Fruit fly (Drosophila melanogaster) whole organism, embryonic: ENCODE measurements around the gene Sfp87B.
A peak's percentile ranks its signal among the peaks of the same experiment; 100 is the strongest.

Experiments used
- Bgb ChIP-seq: fragments of 200-800 bp; sonication (Bioruptor generic); IDR thresholded peaks from 2 replicates; pipeline ENCODE4 v1.3.6; 2022; ENCODE audit warnings: missing biosample characterization, missing genetic modification characterization; ENCODE audit not compliant: partially characterized antibody
- CG10209 ChIP-seq: fragments of 200-800 bp; sonication (Bioruptor generic); optimal IDR thresholded peaks from 3 replicates; lab custom pipeline; 2017; ENCODE audit warnings: missing biosample characterization, mild to moderate bottlenecking, missing genetic modification characterization, missing genetic modification reagents
- CG10321 ChIP-seq: fragments of 200-800 bp; sonication (Bioruptor generic); IDR thresholded peaks from 2 replicates; pipeline ENCODE4 v1.3.6; 2022; ENCODE audit warnings: missing biosample characterization, missing genetic modification characterization
- CG12744 ChIP-seq: fragments of 200-800 bp; sonication (Bioruptor generic); optimal IDR thresholded peaks from 2 replicates; lab custom pipeline; 2016; ENCODE audit warnings: missing biosample characterization, missing genetic modification characterization
- CG12769 ChIP-seq: fragments of 200-800 bp; sonication (Bioruptor generic); optimal IDR thresholded peaks from 2 replicates; lab custom pipeline; 2019; ENCODE audit warnings: missing biosample characterization, mild to moderate bottlenecking, missing genetic modification characterization, moderate library complexity
- CG13287 ChIP-seq: fragments of 200-800 bp; sonication (Bioruptor generic); IDR thresholded peaks from 2 replicates; pipeline ENCODE4 v1.3.6; 2022; ENCODE audit warnings: missing biosample characterization, missing genetic modification characterization; ENCODE audit not compliant: partially characterized antibody
- CG15601 ChIP-seq: fragments of 200-800 bp; sonication (Bioruptor generic); optimal IDR thresholded peaks from 3 replicates; lab custom pipeline; 2019; ENCODE audit warnings: missing biosample characterization, mild to moderate bottlenecking, missing genetic modification characterization, moderate library complexity
- CG1832 ChIP-seq: fragments of 200-800 bp; sonication (Bioruptor generic); optimal IDR thresholded peaks from 2 replicates; lab custom pipeline; 2017; ENCODE audit warnings: missing biosample characterization, mild to moderate bottlenecking, missing genetic modification characterization, inconsistent platforms
- CG2116 ChIP-seq: fragments of 200-800 bp; sonication (Bioruptor generic); optimal IDR thresholded peaks from 3 replicates; lab custom pipeline; 2018; ENCODE audit warnings: missing biosample characterization, mild to moderate bottlenecking, missing genetic modification characterization
- CG2889 ChIP-seq: fragments of 200-800 bp; sonication (Bioruptor generic); IDR thresholded peaks from 3 replicates; pipeline ENCODE4 v1.3.6; 2022; ENCODE audit warnings: missing biosample characterization, missing genetic modification characterization
- CG34376 ChIP-seq: fragments of 200-800 bp; sonication (Bioruptor generic); optimal IDR thresholded peaks from 2 replicates; lab custom pipeline; 2018; ENCODE audit warnings: missing biosample characterization, mild to moderate bottlenecking, missing genetic modification characterization
- CTCF ChIP-seq: fragments of 200-800 bp; sonication (Bioruptor generic); optimal IDR thresholded peaks from 2 replicates; lab custom pipeline; 2017; ENCODE audit warnings: missing biosample characterization, mild to moderate bottlenecking, missing genetic modification characterization, moderate library complexity
- Ets65A ChIP-seq: fragments of 200-800 bp; sonication (Bioruptor generic); peaks from one replicate; lab custom pipeline; 2016; ENCODE audit warnings: missing biosample characterization, missing genetic modification characterization
- HLH4C ChIP-seq: fragments of 200-800 bp; sonication (Bioruptor generic); IDR thresholded peaks from 3 replicates; pipeline ENCODE4 v1.3.6; 2022; ENCODE audit warnings: missing biosample characterization, missing genetic modification characterization; ENCODE audit not compliant: partially characterized antibody
- Hr78 ChIP-seq, 2 experiments: fragments of 200-800 bp in 1 of 2; fragments of >200 bp in 1 of 2; sonication (Bioruptor generic) in 1 of 2; optimal IDR thresholded peaks; 2 replicates each; lab custom pipeline; 2017 to 2019; ENCODE audit warnings: missing biosample characterization in 2 of 2, missing genetic modification characterization in 2 of 2, mild to moderate bottlenecking in 1 of 2, moderate library complexity in 1 of 2
- Lhr ChIP-seq: fragments of 200-800 bp; sonication (Bioruptor generic); optimal IDR thresholded peaks from 3 replicates; lab custom pipeline; 2017; ENCODE audit warnings: mild to moderate bottlenecking, missing biosample characterization, missing genetic modification reagents, missing genetic modification characterization
- MTF-1 ChIP-seq: fragments of 200-800 bp; sonication (Bioruptor generic); optimal IDR thresholded peaks from 2 replicates; lab custom pipeline; 2018; ENCODE audit warnings: missing biosample characterization, mild to moderate bottlenecking, missing genetic modification characterization, borderline replicate concordance
- NC2β ChIP-seq: fragments of 200-800 bp; sonication (Bioruptor generic); optimal IDR thresholded peaks from 2 replicates; lab custom pipeline; 2016; ENCODE audit warnings: missing biosample characterization, missing genetic modification characterization
- Nf-YB ChIP-seq: fragments of 200-800 bp; sonication (Bioruptor generic); optimal IDR thresholded peaks from 3 replicates; lab custom pipeline; 2019; ENCODE audit warnings: missing biosample characterization, mild to moderate bottlenecking, missing genetic modification characterization, moderate library complexity
- Opbp ChIP-seq: fragments of 200-800 bp; sonication (Bioruptor generic); IDR thresholded peaks from 3 replicates; pipeline ENCODE4 v1.3.6; 2022; ENCODE audit warnings: missing biosample characterization, missing genetic modification characterization; ENCODE audit not compliant: partially characterized antibody
- Optix ChIP-seq: fragments of 200-800 bp; sonication (Bioruptor generic); IDR thresholded peaks from 3 replicates; pipeline ENCODE4 v1.3.6; 2022; ENCODE audit warnings: missing biosample characterization, missing genetic modification characterization
- Ravus ChIP-seq: fragments of 200-800 bp; sonication (Bioruptor generic); IDR thresholded peaks from 2 replicates; pipeline ENCODE4 v1.3.6; 2022; ENCODE audit warnings: missing biosample characterization, missing genetic modification characterization
- Scr ChIP-seq: fragments of 200-800 bp; sonication (Bioruptor generic); IDR thresholded peaks from 2 replicates; pipeline ENCODE4 v1.3.6; 2022; ENCODE audit warnings: missing biosample characterization, missing genetic modification characterization; ENCODE audit not compliant: partially characterized antibody
- TFAM ChIP-seq: fragments of 200-800 bp; sonication (Bioruptor generic); optimal IDR thresholded peaks from 2 replicates; lab custom pipeline; 2017; ENCODE audit warnings: missing biosample characterization, missing genetic modification characterization, inconsistent platforms
- abd-A ChIP-seq: fragments of 200-800 bp; sonication (Bioruptor generic); optimal IDR thresholded peaks from 3 replicates; lab custom pipeline; 2019; ENCODE audit warnings: missing biosample characterization, mild to moderate bottlenecking, missing genetic modification characterization, moderate library complexity
- cg ChIP-seq: fragments of 200-800 bp; sonication (Bioruptor generic); optimal IDR thresholded peaks from 3 replicates; lab custom pipeline; 2019; ENCODE audit warnings: missing biosample characterization, mild to moderate bottlenecking, missing genetic modification characterization, moderate library complexity
- chinmo ChIP-seq: fragments of 200-800 bp; sonication (Bioruptor generic); IDR thresholded peaks from 4 replicates; pipeline ENCODE4 v1.3.6; 2022; ENCODE audit warnings: missing biosample characterization, missing genetic modification characterization; ENCODE audit not compliant: partially characterized antibody
- dimm ChIP-seq: fragments of 200-800 bp; sonication (Bioruptor generic); IDR thresholded peaks from 2 replicates; pipeline ENCODE4 v1.3.6; 2022; ENCODE audit warnings: missing biosample characterization, missing genetic modification characterization
- dmrt99B ChIP-seq: fragments of 200-800 bp; sonication (Bioruptor generic); optimal IDR thresholded peaks from 2 replicates; lab custom pipeline; 2018; ENCODE audit warnings: missing biosample characterization, mild to moderate bottlenecking, missing genetic modification characterization, moderate library complexity
- esg ChIP-seq: fragments of 200-800 bp; sonication (Bioruptor generic); conservative IDR thresholded peaks from 2 replicates; pipeline ENCODE4 v1.3.6; 2022; ENCODE audit warnings: missing biosample characterization, missing genetic modification characterization
- eve ChIP-seq, 2 experiments: fragments of >200 bp; optimal IDR thresholded peaks; 2 replicates each; lab custom pipeline; 2017; ENCODE audit warnings: missing biosample characterization in 2 of 2, missing genetic modification characterization in 2 of 2
- eyg ChIP-seq: fragments of 200-800 bp; sonication (Bioruptor generic); optimal IDR thresholded peaks from 3 replicates; lab custom pipeline; 2016; ENCODE audit warnings: missing biosample characterization, missing genetic modification characterization
- fd64A ChIP-seq: fragments of 200-800 bp; sonication (Bioruptor generic); optimal IDR thresholded peaks from 3 replicates; lab custom pipeline; 2018; ENCODE audit warnings: missing biosample characterization, mild to moderate bottlenecking, missing genetic modification characterization
- ftz-f1 ChIP-seq: fragments of 200-800 bp; sonication (Bioruptor generic); optimal IDR thresholded peaks from 2 replicates; lab custom pipeline; 2016; ENCODE audit warnings: missing biosample characterization, missing genetic modification characterization
- insv ChIP-seq, 2 experiments: fragments of 200-800 bp; sonication (Bioruptor generic); optimal IDR thresholded peaks; 3 replicates each; lab custom pipeline; 2016 to 2018; ENCODE audit warnings: missing biosample characterization in 2 of 2, missing genetic modification characterization in 2 of 2
- nom ChIP-seq: fragments of 200-800 bp; sonication (Bioruptor generic); optimal IDR thresholded peaks from 2 replicates; lab custom pipeline; 2017; ENCODE audit warnings: missing biosample characterization, missing genetic modification characterization, mild to moderate bottlenecking, moderate library complexity, missing genetic modification reagents
- pros ChIP-seq: fragments of 200-800 bp; sonication (Bioruptor generic); optimal IDR thresholded peaks from 3 replicates; lab custom pipeline; 2019; ENCODE audit warnings: missing biosample characterization, mild to moderate bottlenecking, missing genetic modification characterization, moderate library complexity
- psq ChIP-seq: fragments of 200-800 bp; sonication (Bioruptor generic); optimal IDR thresholded peaks from 2 replicates; lab custom pipeline; 2017; ENCODE audit warnings: missing biosample characterization, missing genetic modification characterization
- sd ChIP-seq: fragments of 200-800 bp; sonication (Bioruptor generic); optimal IDR thresholded peaks from 3 replicates; lab custom pipeline; 2018; ENCODE audit warnings: missing biosample characterization, mild to moderate bottlenecking, missing genetic modification characterization, moderate library complexity
- tin ChIP-seq: fragments of 200-800 bp; sonication (Bioruptor generic); optimal IDR thresholded peaks from 3 replicates; lab custom pipeline; 2016; ENCODE audit warnings: missing biosample characterization, missing genetic modification characterization
- tll ChIP-seq, 2 experiments: fragments of 200-800 bp in 1 of 2; fragments of >200 bp in 1 of 2; sonication (Bioruptor generic) in 1 of 2; optimal IDR thresholded peaks; 2 replicates each; lab custom pipeline; 2017 to 2019; ENCODE audit warnings: missing biosample characterization in 2 of 2, missing genetic modification characterization in 2 of 2, mild to moderate bottlenecking in 1 of 2, moderate library complexity in 1 of 2
- tup ChIP-seq: fragments of 200-800 bp; sonication (Bioruptor generic); optimal IDR thresholded peaks from 2 replicates; lab custom pipeline; 2016; ENCODE audit warnings: missing biosample characterization, mild to moderate bottlenecking, missing genetic modification characterization, moderate library complexity
- twi ChIP-seq: fragments of 200-800 bp; optimal IDR thresholded peaks from 2 replicates; lab custom pipeline; 2019; ENCODE audit warnings: missing biosample characterization, mild to moderate bottlenecking, missing genetic modification characterization, moderate library complexity
- z ChIP-seq: fragments of 200-800 bp; sonication (Bioruptor generic); IDR thresholded peaks from 3 replicates; pipeline ENCODE4 v1.3.6; 2022; ENCODE audit warnings: missing biosample characterization, missing genetic modification characterization
- zen2 ChIP-seq: fragments of 200-800 bp; sonication (Bioruptor generic); IDR thresholded peaks from 3 replicates; pipeline ENCODE4 v1.3.6; 2022; ENCODE audit warnings: missing biosample characterization, missing genetic modification characterization; ENCODE audit not compliant: partially characterized antibody

Sfp87B gene

dm6 chr3R:12260669-12261068 is 12.3 kb upstream of the Sfp87B start, which contains the start of gene CG44038:
Gene CG44038, plus strand, starts transcription at chr3R:12260969.
- TF ChIP-seq Ets65A (GFP tag; lab: Kevin White, UChicago) (peak; percentile 89), pros (no peak)

DNA sequence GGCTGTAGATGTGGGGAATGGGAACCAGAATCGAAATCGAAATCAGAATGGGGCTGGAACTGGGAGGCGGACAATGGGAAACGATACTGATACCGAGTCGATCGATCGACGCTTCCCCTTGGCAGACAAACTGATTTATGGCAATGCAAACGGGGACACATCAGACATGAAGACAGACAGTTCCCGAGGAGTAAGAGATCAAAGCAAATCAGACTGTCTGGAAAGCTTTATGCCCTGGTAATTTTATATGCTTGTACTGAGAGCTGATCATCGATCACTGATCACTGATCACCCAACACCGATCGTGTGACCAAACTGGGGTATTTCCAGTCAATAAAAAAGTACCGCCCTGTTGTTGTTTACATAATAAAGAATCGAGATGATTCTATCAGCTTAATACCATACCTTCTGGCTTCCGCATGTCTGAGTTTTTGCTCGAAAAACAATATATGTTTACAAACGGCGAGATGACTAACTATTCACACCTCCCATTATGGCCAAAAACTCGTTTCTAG is 3.0 kb upstream of the Sfp87B start:
- no peak for TF ChIP-seq tup (GFP tag; lab: Kevin White, UChicago)
- TF ChIP-seq Optix (GFP tag; lab: Robert Waterston, UW) = no peak
- TF ChIP-seq tll (GFP tag; optimal IDR thresholded peaks at IDR 0.05; lab: Kevin White, UChicago) = no peak
- TF ChIP-seq CG34376 = peak; percentile 42
- peak; percentile 12 for TF ChIP-seq twi (tag; lab: Kevin White, UChicago)
- TF ChIP-seq zen2 (GFP tag; lab: Robert Waterston, UW) = no peak
- TF ChIP-seq CG15601 (tag; lab: Kevin White, UChicago) = no peak
- TF ChIP-seq cg (GFP tag; lab: Kevin White, UChicago) = no peak
- no peak for TF ChIP-seq CG2889
- no peak for TF ChIP-seq Ravus
- TF ChIP-seq MTF-1 = no peak

DNA sequence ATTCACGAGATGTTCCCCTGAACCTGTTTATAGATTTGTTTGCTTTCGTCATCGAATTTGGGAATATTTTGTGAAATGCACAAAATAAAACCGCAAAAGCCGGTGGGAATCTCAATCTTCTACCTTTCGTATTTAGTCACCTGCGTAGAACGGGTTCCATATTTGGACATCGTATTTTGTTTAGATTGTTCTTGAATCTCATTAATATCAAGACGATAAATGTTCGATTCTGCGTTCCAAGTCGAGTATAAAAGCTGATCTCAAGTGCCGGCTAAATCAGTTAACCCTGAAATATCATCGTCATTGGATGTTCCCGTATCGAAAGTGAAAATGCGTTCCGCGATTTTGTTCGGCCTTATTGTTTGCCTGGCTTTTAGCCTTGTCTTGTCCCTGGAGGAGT is 2.3 kb upstream of the Sfp87B start, which contains the start of gene CG17738:
Gene CG17738, plus strand, starts transcription at position 301 of the 400 bp plus-strand sequence.
- peak in 1 of 2 experiments; percentile 3 for TF ChIP-seq eve (GFP tag; optimal IDR thresholded peaks at IDR 0.05; lab: Kevin White, UChicago)
- TF ChIP-seq esg (GFP tag; lab: Robert Waterston, UW) = no peak
- TF ChIP-seq tin = no peak
- no peak for TF ChIP-seq Lhr (GFP tag; lab: Kevin White, UChicago)
- no peak for TF ChIP-seq fd64A
- TF ChIP-seq TFAM (GFP tag; lab: Kevin White, UChicago) = no peak
- no peak for TF ChIP-seq eyg
- TF ChIP-seq CG12769 (tag; lab: Kevin White, UChicago) = peak; percentile 13
- TF ChIP-seq NC2β (GFP tag; lab: Kevin White, UChicago) = no peak
- TF ChIP-seq CG2116 = no peak
- TF ChIP-seq, all 482 proteins: peak for 2

DNA sequence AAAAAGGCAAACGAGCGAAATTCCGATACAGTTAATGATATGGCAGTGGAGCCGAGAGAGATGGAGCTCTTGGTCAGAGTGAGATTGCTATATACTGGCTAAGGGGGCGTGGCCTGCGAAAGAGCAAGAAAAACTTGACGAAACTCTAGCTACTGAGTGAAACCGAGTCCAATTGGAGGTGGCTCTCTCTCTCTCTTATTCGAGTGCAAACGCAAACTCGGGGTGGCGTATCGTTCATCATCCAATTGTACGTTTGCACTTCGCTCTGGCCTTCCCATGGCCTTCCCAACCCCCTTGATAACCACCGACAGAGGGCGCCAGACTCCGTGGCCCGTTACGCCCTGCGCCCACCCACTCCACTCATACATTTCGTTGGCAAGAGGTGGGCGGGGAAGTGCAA is 6.1 kb downstream of the Sfp87B start:
- TF ChIP-seq z (GFP tag; lab: Robert Waterston, UW) = peak; percentile 98
- peak; percentile 29 for TF ChIP-seq sd (tag; lab: Kevin White, UChicago)
- TF ChIP-seq Opbp (GFP tag; lab: Robert Waterston, UW) = 0 out of 3 replicates have a peak, but pooled peaks have one; percentile 22
- peak; percentile 87 for TF ChIP-seq CTCF (GFP tag; lab: Kevin White, UChicago)
- peak; percentile 23; the same call in 1 of the 2 replicates for TF ChIP-seq CG13287
- TF ChIP-seq nom (GFP tag; lab: Kevin White, UChicago) = peak; percentile 5
- peak; percentile 51 for TF ChIP-seq cg (GFP tag; lab: Kevin White, UChicago)
- TF ChIP-seq insv (GFP tag; optimal IDR thresholded peaks at IDR 0.05; lab: Kevin White, UChicago) = peak; percentile 69 to 95
- TF ChIP-seq chinmo (GFP tag; lab: Robert Waterston, UW) = peak; percentile 48; the same call in 1 of the 4 replicates
- TF ChIP-seq HLH4C (GFP tag; lab: Robert Waterston, UW) = 0 out of 3 replicates have a peak, but pooled peaks have one; percentile 6
- TF ChIP-seq abd-A (tag; lab: Kevin White, UChicago) = peak; percentile 24
- no peak for TF ChIP-seq psq (GFP tag; lab: Kevin White, UChicago)
- peak in 1 of 2 experiments; percentile 81 for TF ChIP-seq Hr78 (GFP tag; optimal IDR thresholded peaks at IDR 0.05; lab: Kevin White, UChicago)
- no peak for TF ChIP-seq dmrt99B (tag; lab: Kevin White, UChicago)
- peak; percentile 61 for TF ChIP-seq CG1832 (GFP tag; lab: Kevin White, UChicago)
- TF ChIP-seq Scr (GFP tag; lab: Robert Waterston, UW) = peak; percentile 28; the same call in 1 of the 2 replicates
- peak; percentile 65; the same call in 1 of the 2 replicates for TF ChIP-seq Bgb (GFP tag; lab: Robert Waterston, UW)
- peak; percentile 59 for TF ChIP-seq ftz-f1 (GFP tag; lab: Kevin White, UChicago)
- TF ChIP-seq CG12744 (GFP tag; lab: Kevin White, UChicago) = no peak
- TF ChIP-seq CG10321 (GFP tag; lab: Robert Waterston, UW) = peak; percentile 88
- peak; percentile 97 for TF ChIP-seq Nf-YB (GFP tag; lab: Kevin White, UChicago)
- TF ChIP-seq CG10209 = no peak
- no peak for TF ChIP-seq dimm (GFP tag; lab: Robert Waterston, UW)
